Fruit fly (Drosophila melanogaster): ENCODE data around the gene Naa20B.

Gene Naa20B

DNA sequence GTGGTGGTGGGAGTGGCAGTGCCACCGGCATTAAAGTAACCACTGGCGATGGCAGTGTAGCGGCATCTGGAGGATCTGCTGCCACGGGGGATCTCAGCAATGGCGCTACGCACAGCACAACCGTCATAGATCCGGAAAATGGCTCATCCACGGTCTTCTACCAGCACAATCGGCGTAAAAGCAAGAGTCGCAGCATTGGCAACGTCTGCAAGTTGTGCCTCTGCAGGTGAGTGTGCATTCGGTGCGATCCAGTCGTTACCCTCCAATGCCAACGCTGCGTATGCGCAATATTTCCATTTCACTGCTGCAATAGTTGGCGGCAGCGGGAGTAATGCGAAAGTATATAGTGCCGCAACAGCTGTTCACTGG is 33.8 kb downstream of the Naa20B start (continued):
- TF ChIP-seq knrl (GFP tag; IDR thresholded peaks at IDR 0.05; ENCODE audit: partially characterized antibody) (peak; percentile 44; the same call in 1 of the 3 replicates), CG17328 (GFP tag; IDR thresholded peaks at IDR 0.05) (no peak), Oli (tag; optimal IDR thresholded peaks at IDR 0.05) (no peak), Eip74EF (GFP tag; optimal IDR thresholded peaks at IDR 0.05) (no peak), CG13287 (GFP tag; IDR thresholded peaks at IDR 0.05; ENCODE audit: partially characterized antibody) (no peak), crol (GFP tag; IDR thresholded peaks at IDR 0.05) (no peak), dmrt99B (tag; optimal IDR thresholded peaks at IDR 0.05) (peak; percentile 37), Trl (optimal IDR thresholded peaks at IDR 0.05) (no peak), Trl (GFP tag; optimal IDR thresholded peaks at IDR 0.05) (no peak), CG17912 (GFP tag; optimal IDR thresholded peaks at IDR 0.05) (no peak), CG1529 (GFP tag; optimal IDR thresholded peaks at IDR 0.05) (no peak), bigmax (GFP tag; optimal IDR thresholded peaks at IDR 0.05) (no peak), Neu2 (GFP tag; optimal IDR thresholded peaks at IDR 0.05; ENCODE audit: borderline replicate concordance) (no peak), gt (GFP tag; IDR thresholded peaks at IDR 0.05) (0 out of 2 replicates have a peak, but pooled peaks have one; percentile 12), Adf1 (GFP tag; IDR thresholded peaks at IDR 0.05) (no peak), ind (GFP tag; optimal IDR thresholded peaks at IDR 0.05) (peak; percentile 4), E2f2 (GFP tag; IDR thresholded peaks at IDR 0.05) (0 out of 2 replicates have a peak, but pooled peaks have one; percentile 2), CG34422 (GFP tag; IDR thresholded peaks at IDR 0.05) (0 out of 3 replicates have a peak, but pooled peaks have one; percentile 31), CG17359 (tag; optimal IDR thresholded peaks at IDR 0.05) (peak; percentile 3), inv (GFP tag; IDR thresholded peaks at IDR 0.05; ENCODE audit: partially characterized antibody) (no peak), Aef1 (GFP tag; IDR thresholded peaks at IDR 0.05) (no peak), fd102C (GFP tag; optimal IDR thresholded peaks at IDR 0.05) (no peak), CG4360 (GFP tag; IDR thresholded peaks at IDR 0.05) (no peak), btn (GFP tag; optimal IDR thresholded peaks at IDR 0.05) (no peak), jing (GFP tag; optimal IDR thresholded peaks at IDR 0.05) (no peak), cas (GFP tag; IDR thresholded peaks at IDR 0.05) (no peak)

DNA sequence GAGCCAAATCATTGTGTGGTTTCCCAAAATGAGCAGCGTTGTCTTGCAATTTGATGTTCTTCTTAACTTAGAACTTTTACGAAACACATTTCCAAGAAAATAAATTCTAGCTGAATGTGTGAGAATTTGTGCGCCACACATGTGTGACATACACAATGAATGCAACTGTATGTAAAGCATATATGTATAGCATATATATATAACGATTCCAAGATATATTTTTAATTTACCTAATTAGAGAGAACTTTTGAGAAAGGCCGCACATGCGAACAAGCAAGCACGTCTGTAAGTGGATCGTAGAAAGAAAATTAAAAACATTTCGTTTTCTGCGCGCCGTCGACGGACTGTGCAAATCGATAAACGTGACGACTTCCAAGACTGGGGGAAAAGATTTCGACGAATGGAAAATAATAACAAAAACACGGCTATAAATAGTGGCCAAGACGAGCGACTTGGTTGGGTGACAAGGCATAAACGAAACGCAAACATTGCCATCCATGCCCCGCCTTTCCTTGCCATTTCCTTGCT is 34.7 kb downstream of the Naa20B start:
- TF ChIP-seq fd64A (GFP tag; optimal IDR thresholded peaks at IDR 0.05) (no peak), dan (GFP tag; IDR thresholded peaks at IDR 0.05) (no peak), onecut (GFP tag; IDR thresholded peaks at IDR 0.05) (0 out of 2 replicates have a peak, but pooled peaks have one; percentile 22), pros (GFP tag; optimal IDR thresholded peaks at IDR 0.05) (no peak), dati (GFP tag; IDR thresholded peaks at IDR 0.05) (no peak), Nf-YB (GFP tag; optimal IDR thresholded peaks at IDR 0.05) (no peak), CG31224 (GFP tag; IDR thresholded peaks at IDR 0.05) (peak; percentile 90), Med (GFP tag) (peak; percentile 25), Bteb2 (GFP tag; optimal IDR thresholded peaks at IDR 0.05) (no peak), sqz (GFP tag; optimal IDR thresholded peaks at IDR 0.05) (no peak), gsb-n (tag; optimal IDR thresholded peaks at IDR 0.05) (no peak), unpg (GFP tag; optimal IDR thresholded peaks at IDR 0.05) (no peak), p53 (GFP tag; optimal IDR thresholded peaks at IDR 0.05) (no peak), slp2 (GFP tag; optimal IDR thresholded peaks at IDR 0.05) (no peak), CG11723 (GFP tag; optimal IDR thresholded peaks at IDR 0.05) (no peak), CG8281 (tag; optimal IDR thresholded peaks at IDR 0.05) (no peak), croc (GFP tag; conservative IDR thresholded peaks at IDR 0.05) (no peak), CkIIα-i1 (GFP tag; IDR thresholded peaks at IDR 0.05) (no peak), CG4424 (GFP tag; optimal IDR thresholded peaks at IDR 0.05) (no peak), sens (GFP tag) (peak; percentile 67), cg (GFP tag; optimal IDR thresholded peaks at IDR 0.05) (peak; percentile 1), slou (GFP tag; optimal IDR thresholded peaks at IDR 0.05) (no peak), h (optimal IDR thresholded peaks at IDR 0.05) (no peak), CG6813 (GFP tag; optimal IDR thresholded peaks at IDR 0.05) (no peak), lilli (GFP tag; optimal IDR thresholded peaks at IDR 0.05) (no peak), chm (GFP tag; IDR thresholded peaks at IDR 0.05) (no peak), cwo (GFP tag; optimal IDR thresholded peaks at IDR 0.05) (peak; percentile 80)

Data from whole organism, embryonic.